Worm (Caenorhabditis elegans) whole organism, young adult: ENCODE measurements around the gene skr-7.

Source experiments
- B0035.1 ChIP-seq: sonication (generic microtip); optimal IDR thresholded peaks from 2 replicates; lab custom pipeline; 2016; ENCODE audit warnings: missing genetic modification characterization, mild to moderate bottlenecking, missing compliant biosample characterization, missing genotype, missing genetic modification reagents
- atf-7 ChIP-seq: sonication (generic microtip); optimal IDR thresholded peaks from 2 replicates; lab custom pipeline; 2017; ENCODE audit warnings: mild to moderate bottlenecking, missing genetic modification characterization, missing compliant biosample characterization
- athp-1 ChIP-seq: sonication (generic microtip); optimal IDR thresholded peaks from 2 replicates; lab custom pipeline; 2017; ENCODE audit warnings: mild to moderate bottlenecking, missing genetic modification characterization, missing compliant biosample characterization
- lin-26 ChIP-seq: fragments of 200-800 bp; sonication (Bioruptor generic); IDR thresholded peaks from 2 replicates; pipeline ENCODE4 v1.3.6; 2022; ENCODE audit warnings: missing genetic modification reagents, missing genetic modification characterization, missing compliant biosample characterization
- mcd-1 ChIP-seq: fragments of 200-800 bp; sonication (Bioruptor generic); IDR thresholded peaks from 2 replicates; pipeline ENCODE4 v1.3.6; 2022; ENCODE audit warnings: missing genetic modification reagents, missing genetic modification characterization, missing compliant biosample characterization
- snpc-4 ChIP-seq, 5 experiments: fragments of 150-350 bp in 1 of 5; sonication (generic microtip) in 4 of 5; optimal IDR thresholded peaks; 2 replicates each; lab custom pipeline; 2014 to 2018; ENCODE audit warnings: missing genetic modification characterization in 5 of 5, missing biosample characterization in 3 of 5, antibody characterized with exemption in 2 of 5, mild to moderate bottlenecking in 2 of 5, missing compliant biosample characterization in 2 of 5, missing genotype in 2 of 5, moderate library complexity in 2 of 5, missing genetic modification reagents in 1 of 5

- TF ChIP-seq atf-7 (tag; lab: Kevin White, UChicago) (no peak), B0035.1 (tag; lab: Kevin White, UChicago) (no peak), mcd-1 (GFP tag; lab: Robert Waterston, UW) (no peak), lin-26 (GFP tag; lab: Robert Waterston, UW) (no peak), athp-1 (tag; lab: Kevin White, UChicago) (no peak), snpc-4 (GFP tag; optimal IDR thresholded peaks at IDR 0.05; lab: Kevin White, UChicago) (no peak), snpc-4 (tag; optimal IDR thresholded peaks at IDR 0.05; lab: Kevin White, UChicago) (no peak)
These were observed 32.4 kb downstream of the skr-7 start, which contains the start of gene gnrr-5 for ce11 chrV:4454634-4455033.
